Fruit fly (Drosophila melanogaster): Measurements from ENCODE around the gene Doa.

The Doa gene

DNA sequence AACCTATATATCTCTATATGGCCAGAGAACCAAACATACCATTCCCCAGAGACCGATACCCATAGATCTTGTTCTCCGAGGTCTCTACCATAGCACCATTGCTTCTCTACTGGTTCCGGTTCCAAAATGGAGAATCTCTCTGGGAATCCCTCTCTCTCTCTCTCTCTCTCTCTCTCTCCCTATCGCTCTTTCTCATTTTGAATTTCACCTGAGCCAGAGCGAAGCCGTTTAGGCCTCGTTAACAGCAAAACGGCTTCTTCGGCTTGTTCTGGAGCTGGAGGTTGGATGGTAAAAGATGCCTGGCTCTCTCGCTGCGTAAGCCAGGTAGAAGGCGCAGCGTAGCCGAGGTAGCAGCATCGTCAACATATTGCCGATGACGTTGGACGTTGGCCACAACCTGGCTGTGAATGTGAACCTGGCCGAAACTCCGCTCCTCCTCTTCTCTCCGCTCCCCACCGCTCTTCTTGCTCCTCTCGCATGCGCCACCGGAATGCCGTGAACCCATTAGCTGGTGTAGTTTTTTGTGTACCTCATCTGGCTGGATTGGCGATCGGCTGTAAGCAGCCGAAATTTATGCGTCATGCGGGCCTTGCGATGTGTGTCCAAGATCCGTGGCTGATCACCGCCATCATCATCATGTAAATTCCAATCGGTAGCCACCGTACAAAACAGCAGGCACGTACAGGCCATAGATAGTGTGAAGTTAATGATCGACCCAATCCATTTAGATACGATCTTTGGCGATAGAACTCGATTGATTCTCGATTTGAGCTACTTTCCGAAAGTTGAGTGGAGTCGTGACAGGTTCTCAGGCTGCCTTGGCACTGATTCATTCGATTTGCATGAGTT is 26.3 kb upstream of the Doa start:
- no peak for TF ChIP-seq Pif1A (GFP tag; optimal IDR thresholded peaks at IDR 0.05)
- TF ChIP-seq CG34367 (tag; optimal IDR thresholded peaks at IDR 0.05): no peak
- peak; percentile 61; the same call in 2 of the 3 replicates for TF ChIP-seq CG4496 (GFP tag; IDR thresholded peaks at IDR 0.05)
- TF ChIP-seq CG15710 (tag; optimal IDR thresholded peaks at IDR 0.05): no peak
- TF ChIP-seq fd96Ca (GFP tag; IDR thresholded peaks at IDR 0.05): no peak; the same call in 2 of the 3 replicates
- no peak for TF ChIP-seq CG17806 (tag; optimal IDR thresholded peaks at IDR 0.05)
- no peak for TF ChIP-seq CG14655 (GFP tag; optimal IDR thresholded peaks at IDR 0.05)
- peak; percentile 24 for TF ChIP-seq CG13204 (GFP tag; optimal IDR thresholded peaks at IDR 0.05)
- TF ChIP-seq CG8301 (tag; optimal IDR thresholded peaks at IDR 0.05): no peak
- peak; percentile 57 for TF ChIP-seq Pif1B (GFP tag; optimal IDR thresholded peaks at IDR 0.05)
- TF ChIP-seq Ets98B (GFP tag; IDR thresholded peaks at IDR 0.05): peak; percentile 48; the same call in 1 of the 2 replicates
- no peak for TF ChIP-seq CG8159 (tag; optimal IDR thresholded peaks at IDR 0.05)
- peak; percentile 70 for TF ChIP-seq EcR (GFP tag; optimal IDR thresholded peaks at IDR 0.05)
- TF ChIP-seq D1 (tag; optimal IDR thresholded peaks at IDR 0.05): no peak
- TF ChIP-seq gl (tag; optimal IDR thresholded peaks at IDR 0.05): no peak

DNA sequence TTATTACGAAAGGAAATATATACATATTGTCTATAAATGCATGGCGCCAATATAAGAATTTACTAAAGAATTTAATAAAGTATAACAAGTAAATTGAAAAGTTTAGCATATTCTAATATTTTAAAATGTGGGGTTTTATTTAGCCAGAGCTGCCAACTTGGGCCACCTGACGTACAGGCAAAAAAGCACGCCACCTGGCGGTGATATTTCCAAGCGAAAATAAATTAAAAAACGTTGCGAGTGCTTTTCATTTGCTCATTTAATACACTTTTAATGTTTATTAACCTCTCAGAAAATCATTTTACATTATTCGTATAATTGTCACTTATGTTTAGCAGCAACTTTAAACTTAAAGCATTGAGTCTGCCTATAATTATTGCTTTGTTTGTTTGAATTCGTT is 17.5 kb upstream of the Doa start:
- TF ChIP-seq gl (tag; optimal IDR thresholded peaks at IDR 0.05) (no peak), CG8301 (tag; optimal IDR thresholded peaks at IDR 0.05) (no peak)

DNA sequence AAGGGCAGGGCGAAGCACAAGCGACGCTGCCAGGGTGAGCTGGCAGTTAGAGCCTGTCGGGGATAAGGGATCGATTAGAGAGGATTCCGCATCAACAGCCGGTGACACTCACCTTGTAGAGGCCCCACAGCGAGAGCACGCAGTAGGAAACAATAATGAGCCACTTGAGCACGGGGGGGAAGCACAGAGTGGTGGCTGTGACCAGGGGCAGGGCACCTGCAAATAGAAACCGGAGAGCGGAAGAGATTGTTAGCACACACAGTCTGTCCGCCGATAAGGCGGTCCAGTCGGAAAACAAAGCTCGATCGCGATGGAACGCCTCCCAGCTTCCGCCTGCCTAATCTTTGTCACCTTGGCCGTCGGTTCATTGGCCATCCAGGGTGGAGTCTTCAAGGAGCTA is 15.3 kb upstream of the Doa start, which contains the start of gene Nepl17:
Nepl17 (plus strand) TSS at position 301 of the 400 bp plus-strand sequence.
- TF ChIP-seq Pif1B (GFP tag; optimal IDR thresholded peaks at IDR 0.05) (no peak), CG10348 (GFP tag; IDR thresholded peaks at IDR 0.05) (no peak), rn (GFP tag; IDR thresholded peaks at IDR 0.05) (no peak), CG8159 (tag; optimal IDR thresholded peaks at IDR 0.05) (no peak), CG14655 (GFP tag; optimal IDR thresholded peaks at IDR 0.05) (no peak), CG8301 (tag; optimal IDR thresholded peaks at IDR 0.05) (no peak)

DNA sequence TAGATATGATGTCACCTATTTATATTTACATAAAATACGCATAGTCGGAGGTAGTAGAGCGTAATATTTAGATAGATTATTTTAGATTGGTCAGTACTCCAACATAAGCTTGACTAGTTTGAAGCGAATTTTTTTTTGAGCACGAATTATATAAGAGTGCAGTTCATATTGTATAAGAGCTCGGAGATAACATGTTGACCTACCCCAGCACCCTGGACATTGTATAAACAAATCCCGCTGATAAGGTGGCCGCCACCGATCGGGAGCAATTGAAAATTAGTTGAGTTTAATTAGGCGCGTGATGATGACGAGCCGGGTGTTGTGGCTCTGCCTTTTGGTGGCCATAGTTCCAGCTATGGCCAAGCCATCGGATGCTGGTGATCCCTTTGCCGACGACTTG is 12.5 kb upstream of the Doa start, which contains the start of gene Nepl18:
Nepl18 (plus strand) TSS at position 277 of the 400 bp plus-strand sequence.
- TF ChIP-seq CG34367 (tag; optimal IDR thresholded peaks at IDR 0.05) (no peak), D1 (tag; optimal IDR thresholded peaks at IDR 0.05) (no peak), Snoo (tag; optimal IDR thresholded peaks at IDR 0.05) (no peak), CG15710 (tag; optimal IDR thresholded peaks at IDR 0.05) (no peak)

DNA sequence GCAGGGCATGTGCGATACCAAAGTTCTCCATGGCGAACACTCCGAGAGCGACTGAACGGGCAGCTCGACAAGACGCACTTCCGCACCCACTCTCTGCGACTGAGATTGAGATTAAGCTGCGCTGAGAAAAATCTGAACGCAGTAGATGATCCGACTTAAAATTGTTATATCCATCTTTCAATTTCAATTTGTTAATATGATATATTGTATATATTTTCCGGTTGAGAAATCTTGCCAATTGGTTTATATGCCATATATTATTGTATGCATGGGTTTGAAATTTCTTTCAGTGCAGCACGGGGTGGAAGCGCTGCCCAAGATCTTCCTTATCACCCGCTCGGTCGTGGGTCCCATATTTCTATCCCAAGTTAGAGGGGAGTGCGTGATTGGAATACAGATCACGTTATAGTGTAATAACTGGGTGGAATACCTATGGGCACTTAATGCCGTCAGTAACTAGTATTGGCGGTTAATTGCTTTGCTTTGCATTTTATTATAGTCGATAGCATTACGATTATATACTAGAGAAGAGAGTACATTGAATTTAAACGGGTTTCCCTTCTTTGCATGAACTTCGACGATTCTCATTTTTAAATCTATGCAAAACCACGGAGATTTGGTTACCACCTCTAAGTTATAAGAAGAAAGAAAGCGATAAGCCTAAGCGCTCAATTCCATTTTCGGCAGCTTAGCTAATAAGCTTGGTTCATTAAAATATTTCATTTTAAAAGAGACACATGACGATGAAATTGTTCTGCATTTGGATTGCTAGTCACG is 7.6 kb upstream of the Doa start, which contains the start of the genes Nepl19 and Nepl20:
Nepl19 (minus strand) TSS at position 57 of the 777 bp plus-strand sequence.
Nepl20 (plus strand) TSS at position 727 of the 777 bp plus-strand sequence.
- TF ChIP-seq CG8159 (tag; optimal IDR thresholded peaks at IDR 0.05): peak; percentile 92
- TF ChIP-seq CG32121 (GFP tag; IDR thresholded peaks at IDR 0.05): peak; percentile 94
- TF ChIP-seq CG4496 (GFP tag; IDR thresholded peaks at IDR 0.05): peak; percentile 95
- TF ChIP-seq Pif1A (GFP tag; optimal IDR thresholded peaks at IDR 0.05): peak; percentile 85
- TF ChIP-seq CG15710 (tag; optimal IDR thresholded peaks at IDR 0.05): peak; percentile 89
- TF ChIP-seq Ets98B (GFP tag; IDR thresholded peaks at IDR 0.05): peak; percentile 93
- TF ChIP-seq rn (GFP tag; IDR thresholded peaks at IDR 0.05): peak; percentile 79
- TF ChIP-seq CG8301 (tag; optimal IDR thresholded peaks at IDR 0.05): peak; percentile 90
- TF ChIP-seq CG12605 (GFP tag; IDR thresholded peaks at IDR 0.05): peak; percentile 91
- peak; percentile 85 for TF ChIP-seq Snoo (tag; optimal IDR thresholded peaks at IDR 0.05)
- TF ChIP-seq CG13204 (GFP tag; optimal IDR thresholded peaks at IDR 0.05): peak; percentile 65
- TF ChIP-seq CG10348 (GFP tag; IDR thresholded peaks at IDR 0.05): peak; percentile 65
- no peak for TF ChIP-seq D1 (tag; optimal IDR thresholded peaks at IDR 0.05)
- peak; percentile 85 for TF ChIP-seq CG9948 (tag; optimal IDR thresholded peaks at IDR 0.05)
- TF ChIP-seq CG17806 (tag; optimal IDR thresholded peaks at IDR 0.05): peak; percentile 89
- peak; percentile 92 for TF ChIP-seq fd96Ca (GFP tag; IDR thresholded peaks at IDR 0.05)
- TF ChIP-seq gl (tag; optimal IDR thresholded peaks at IDR 0.05): peak; percentile 80
- peak; percentile 91 for TF ChIP-seq CG14655 (GFP tag; optimal IDR thresholded peaks at IDR 0.05)
- peak; percentile 89 for TF ChIP-seq CG34367 (tag; optimal IDR thresholded peaks at IDR 0.05)
- peak; percentile 84 for TF ChIP-seq Pif1B (GFP tag; optimal IDR thresholded peaks at IDR 0.05)
- TF ChIP-seq EcR (GFP tag; optimal IDR thresholded peaks at IDR 0.05): peak; percentile 77

DNA sequence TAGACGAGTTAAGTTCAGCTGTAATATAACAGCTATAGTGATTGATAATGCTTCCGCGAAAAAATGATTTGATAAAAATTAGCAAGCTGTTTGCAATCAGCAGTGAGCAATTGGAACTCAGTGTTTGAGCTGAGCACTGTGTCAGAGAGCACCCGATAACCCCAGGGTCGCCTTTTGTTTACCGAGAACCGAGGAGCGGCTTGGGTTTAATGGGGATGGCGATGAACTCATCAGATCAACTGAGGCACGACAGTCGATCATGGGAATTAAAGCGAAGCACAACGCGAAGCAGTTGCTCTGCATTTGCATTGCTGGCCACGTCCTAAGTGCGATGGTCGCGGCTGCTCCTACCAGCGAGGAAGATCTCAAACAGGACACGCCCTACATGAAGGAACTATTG is 4.4 kb upstream of the Doa start, which contains the start of gene Nepl21:
Nepl21 (plus strand) TSS at position 260 of the 400 bp plus-strand sequence.
- no peak for TF ChIP-seq fd96Ca (GFP tag; IDR thresholded peaks at IDR 0.05)
- TF ChIP-seq EcR (GFP tag; optimal IDR thresholded peaks at IDR 0.05): peak; percentile 76
